Worm (Caenorhabditis elegans): ENCODE data around the gene ttr-9.

The ttr-9 gene

DNA sequence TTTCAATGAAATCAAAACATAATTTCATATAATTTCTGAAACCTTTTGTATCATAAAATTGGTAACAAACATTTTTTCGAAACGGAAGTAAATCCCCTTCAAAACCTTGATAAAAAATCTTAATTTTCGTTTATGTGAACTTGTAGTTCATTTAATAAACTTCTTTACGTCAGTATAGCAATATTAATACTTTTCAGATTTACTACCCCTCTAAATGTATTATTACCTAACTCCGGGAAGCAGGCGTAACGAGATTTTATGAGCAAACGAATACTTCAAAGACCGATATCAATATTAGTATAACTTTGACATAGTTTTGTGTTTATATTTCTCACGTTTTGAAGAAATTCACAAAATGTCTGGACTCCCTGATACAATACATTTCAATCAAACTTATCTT lies 17.8 kb downstream of the ttr-9 start, which contains the start of gene sru-1:
TSS of gene sru-1 (plus strand) at position 301 of the 400 bp plus-strand sequence.
- no peak for TF ChIP-seq isw-1 (GFP tag; IDR thresholded peaks at IDR 0.05)
- TF ChIP-seq tlp-1 (tag; optimal IDR thresholded peaks at IDR 0.05) = no peak
- no peak for TF ChIP-seq swsn-7 (tag; optimal IDR thresholded peaks at IDR 0.05)
- no peak for TF ChIP-seq elt-2 (tag; optimal IDR thresholded peaks at IDR 0.05)
- no peak for TF ChIP-seq pqm-1 (tag; optimal IDR thresholded peaks at IDR 0.05)
- no peak for TF ChIP-seq ztf-4 (tag; optimal IDR thresholded peaks at IDR 0.05)
- no peak for TF ChIP-seq tbx-2 (tag; optimal IDR thresholded peaks at IDR 0.05)
- no peak for TF ChIP-seq lsy-2 (tag; optimal IDR thresholded peaks at IDR 0.05)
- no peak for TF ChIP-seq lir-3 (tag; optimal IDR thresholded peaks at IDR 0.05; ENCODE audit: poor library complexity)
- no peak for TF ChIP-seq elt-3 (tag; optimal IDR thresholded peaks at IDR 0.05)
- no peak for TF ChIP-seq unc-62 (GFP tag; optimal IDR thresholded peaks at IDR 0.05)
- TF ChIP-seq egl-13 (tag; optimal IDR thresholded peaks at IDR 0.05) = no peak
- no peak for TF ChIP-seq hlh-4 (tag; optimal IDR thresholded peaks at IDR 0.05)
- no peak for TF ChIP-seq ceh-88 (GFP tag; IDR thresholded peaks at IDR 0.05)
- no peak for TF ChIP-seq mdl-1 (tag; optimal IDR thresholded peaks at IDR 0.05)
- no peak for TF ChIP-seq hlh-17 (GFP tag; optimal IDR thresholded peaks at IDR 0.05; ENCODE audit: borderline replicate concordance)

DNA sequence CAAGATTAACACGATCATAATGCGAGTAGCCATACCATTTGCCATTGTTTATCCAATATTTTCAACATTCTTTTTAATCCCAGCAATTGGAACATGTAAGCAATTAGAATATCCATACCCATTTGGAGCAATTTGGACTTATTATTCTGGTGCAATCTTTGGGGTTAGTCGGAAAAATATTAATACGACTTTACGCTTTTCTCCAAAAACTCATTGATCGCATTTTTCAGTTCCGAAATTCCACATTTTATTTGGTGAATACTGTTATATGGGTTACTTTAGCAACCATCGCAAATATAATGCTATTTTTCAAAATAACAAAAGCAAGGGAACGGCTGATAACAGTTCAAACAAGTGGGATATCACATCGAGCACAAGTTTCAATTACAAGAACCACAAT lies 19.4 kb downstream of the ttr-9 start:
- no peak for TF ChIP-seq ceh-82 (tag; optimal IDR thresholded peaks at IDR 0.05)
- no peak for TF ChIP-seq ztf-4 (tag; optimal IDR thresholded peaks at IDR 0.05)
- no peak for TF ChIP-seq F16B12.6 (tag; optimal IDR thresholded peaks at IDR 0.05)
- no peak for TF ChIP-seq lir-3 (tag; optimal IDR thresholded peaks at IDR 0.05; ENCODE audit: poor library complexity)
- TF ChIP-seq nhr-76 (tag; optimal IDR thresholded peaks at IDR 0.05) = no peak
- no peak for TF ChIP-seq unc-130 (tag; optimal IDR thresholded peaks at IDR 0.05)
- TF ChIP-seq xbp-1 (tag; optimal IDR thresholded peaks at IDR 0.05) = no peak
- no peak for TF ChIP-seq nhr-77 (tag; optimal IDR thresholded peaks at IDR 0.05)
- TF ChIP-seq rnt-1 (tag; optimal IDR thresholded peaks at IDR 0.05) = no peak
- no peak for TF ChIP-seq dsc-1 (tag; optimal IDR thresholded peaks at IDR 0.05)
- no peak for TF ChIP-seq aly-2 (tag; optimal IDR thresholded peaks at IDR 0.05)
- no peak for TF ChIP-seq sup-37 (GFP tag; optimal IDR thresholded peaks at IDR 0.05)
- TF ChIP-seq mep-1 (tag; optimal IDR thresholded peaks at IDR 0.05) = no peak
- no peak for TF ChIP-seq nhr-47 (tag; optimal IDR thresholded peaks at IDR 0.05)
- TF ChIP-seq swsn-7 (tag; optimal IDR thresholded peaks at IDR 0.05) = no peak
- no peak for TF ChIP-seq nhr-71 (tag; optimal IDR thresholded peaks at IDR 0.05)
- no peak for TF ChIP-seq sptf-1 (tag; optimal IDR thresholded peaks at IDR 0.05)
- no peak for TF ChIP-seq aha-1 (tag; optimal IDR thresholded peaks at IDR 0.05)

DNA sequence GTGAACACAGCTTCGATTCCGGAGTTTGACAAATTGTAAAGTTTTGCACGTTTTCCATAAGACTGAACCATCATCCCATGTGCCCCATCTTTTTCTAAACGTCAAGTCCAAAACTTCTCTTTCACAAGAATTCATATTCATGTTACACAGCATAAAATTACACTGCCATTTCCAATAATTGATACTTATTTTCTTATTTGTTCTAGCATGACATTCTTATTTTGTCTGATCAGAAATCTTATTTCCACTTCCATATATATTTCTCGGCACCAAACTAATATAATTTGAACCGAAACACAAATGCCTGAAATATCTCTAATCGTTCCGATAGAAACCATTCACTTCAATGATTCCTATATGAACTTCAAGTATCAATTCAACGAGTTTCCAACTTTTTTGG lies 20.2 kb downstream of the ttr-9 start, which contains the start of gene sru-2:
TSS of gene sru-2 (plus strand) at position 301 of the 400 bp plus-strand sequence.
- no peak for TF ChIP-seq nhr-237 (tag; optimal IDR thresholded peaks at IDR 0.05)
- no peak for TF ChIP-seq alr-1 (tag; optimal IDR thresholded peaks at IDR 0.05; ENCODE audit: borderline replicate concordance)
- peak; percentile 26 for TF ChIP-seq fkh-8 (tag; optimal IDR thresholded peaks at IDR 0.05)
- no peak for TF ChIP-seq sup-37 (GFP tag; optimal IDR thresholded peaks at IDR 0.05)
- TF ChIP-seq fkh-10 (GFP tag; optimal IDR thresholded peaks at IDR 0.05) = no peak

DNA sequence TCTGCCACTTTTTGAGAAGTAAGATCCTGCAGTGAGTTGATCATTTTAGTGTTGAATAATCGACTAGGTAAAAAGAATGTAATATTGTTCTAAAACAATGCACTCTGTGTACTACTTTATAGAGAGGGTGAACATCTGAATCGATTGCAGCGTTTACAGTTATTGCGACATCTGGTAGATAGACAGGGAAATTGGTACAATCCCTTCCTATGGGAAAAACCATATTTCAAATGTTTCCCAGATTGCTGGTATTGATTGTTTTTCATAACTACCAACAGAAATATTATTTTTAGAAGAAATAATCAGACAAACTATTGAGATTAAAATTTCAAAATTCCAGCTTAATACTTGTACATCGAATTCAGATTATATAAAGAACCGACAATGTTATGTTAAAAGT lies 21.1 kb downstream of the ttr-9 start, which contains the start of gene gadr-2:
TSS of gene gadr-2 (minus strand) at position 101 of the 400 bp plus-strand sequence.
- TF ChIP-seq vab-15 (tag; optimal IDR thresholded peaks at IDR 0.05) (no peak), ztf-11 (tag; optimal IDR thresholded peaks at IDR 0.05) (no peak), elt-2 (tag; optimal IDR thresholded peaks at IDR 0.05) (no peak), lin-35 (GFP tag; optimal IDR thresholded peaks at IDR 0.05) (no peak), nhr-77 (tag; optimal IDR thresholded peaks at IDR 0.05) (no peak), ets-5 (GFP tag; IDR thresholded peaks at IDR 0.05) (no peak), tlp-1 (tag; optimal IDR thresholded peaks at IDR 0.05) (no peak), mef-2 (tag; optimal IDR thresholded peaks at IDR 0.05) (no peak), unc-130 (tag; optimal IDR thresholded peaks at IDR 0.05) (no peak), fkh-10 (GFP tag; optimal IDR thresholded peaks at IDR 0.05) (no peak), sptf-1 (tag; optimal IDR thresholded peaks at IDR 0.05) (no peak), nhr-84 (tag; optimal IDR thresholded peaks at IDR 0.05) (no peak)
